Worm (Caenorhabditis elegans) whole organism, early embryonic: ENCODE data around the gene C03B1.1.

Source experiments
- B0310.2 ChIP-seq: sonication (generic microtip); optimal IDR thresholded peaks from 2 replicates; lab custom pipeline; 2016; ENCODE audit warnings: mild to moderate bottlenecking, missing genetic modification characterization, missing compliant biosample characterization
- F13C5.2 ChIP-seq: sonication (generic microtip); optimal IDR thresholded peaks from 2 replicates; lab custom pipeline; 2017; ENCODE audit warnings: mild to moderate bottlenecking, missing genetic modification characterization, inconsistent platforms, missing compliant biosample characterization
- aly-1 ChIP-seq: sonication (generic microtip); optimal IDR thresholded peaks from 2 replicates; lab custom pipeline; 2016; ENCODE audit warnings: missing genetic modification characterization, missing compliant biosample characterization
- ama-1 ChIP-seq: fragments of 150-350 bp; optimal IDR thresholded peaks from 2 replicates; lab custom pipeline; 2014
- ceh-13 ChIP-seq: fragments of 200-800 bp; sonication (Bioruptor generic); optimal IDR thresholded peaks from 2 replicates; lab custom pipeline; 2018; ENCODE audit warnings: mild to moderate bottlenecking, missing genetic modification characterization, missing compliant biosample characterization
- ceh-36 ChIP-seq: sonication (generic microtip); optimal IDR thresholded peaks from 2 replicates; lab custom pipeline; 2016; ENCODE audit warnings: missing genetic modification characterization, inconsistent platforms, missing compliant biosample characterization
- ets-7 ChIP-seq: sonication (generic microtip); optimal IDR thresholded peaks from 2 replicates; lab custom pipeline; 2016; ENCODE audit warnings: missing genotype, missing genetic modification characterization, missing compliant biosample characterization
- flt-1 ChIP-seq: fragments of 200-800 bp; sonication (Bioruptor generic); IDR thresholded peaks from 2 replicates; pipeline ENCODE4 v1.3.6; 2022; ENCODE audit warnings: missing genetic modification characterization, missing compliant biosample characterization
- hmbx-1 ChIP-seq: sonication (generic microtip); optimal IDR thresholded peaks from 2 replicates; lab custom pipeline; 2016; ENCODE audit warnings: mild to moderate bottlenecking, missing genetic modification characterization, missing compliant biosample characterization
- hmg-4 ChIP-seq: fragments of 200-800 bp; sonication (Bioruptor generic); optimal IDR thresholded peaks from 2 replicates; lab custom pipeline; 2018; ENCODE audit warnings: mild to moderate bottlenecking, missing genetic modification characterization, missing compliant biosample characterization
- hnd-1 ChIP-seq: sonication (generic microtip); optimal IDR thresholded peaks from 2 replicates; lab custom pipeline; 2016; ENCODE audit warnings: missing genetic modification characterization, missing compliant biosample characterization
- pes-1 ChIP-seq: fragments of 200-800 bp; sonication (Bioruptor generic); IDR thresholded peaks from 2 replicates; pipeline ENCODE4 v1.3.6; 2022; ENCODE audit warnings: missing genetic modification reagents, missing genetic modification characterization, missing compliant biosample characterization
- scrt-1 ChIP-seq: fragments of 200-800 bp; sonication (Bioruptor generic); IDR thresholded peaks from 2 replicates; pipeline ENCODE4 v1.3.6; 2022; ENCODE audit warnings: missing genetic modification characterization, missing compliant biosample characterization
- sea-1 ChIP-seq: fragments of 200-800 bp; sonication (Bioruptor generic); conservative IDR thresholded peaks from 2 replicates; pipeline ENCODE4 v1.3.6; 2022; ENCODE audit warnings: missing genetic modification characterization, missing compliant biosample characterization
- tbx-11 ChIP-seq: fragments of 200-800 bp; sonication (Bioruptor generic); IDR thresholded peaks from 2 replicates; pipeline ENCODE4 v1.3.6; 2022; ENCODE audit warnings: missing genetic modification characterization, missing compliant biosample characterization
- tbx-37 ChIP-seq: fragments of 200-800 bp; sonication (Bioruptor generic); conservative IDR thresholded peaks from 2 replicates; pipeline ENCODE4 v1.3.6; 2022; ENCODE audit warnings: missing genetic modification reagents, missing genetic modification characterization, missing compliant biosample characterization
- tra-4 ChIP-seq: sonication (generic microtip); optimal IDR thresholded peaks from 2 replicates; lab custom pipeline; 2017; ENCODE audit warnings: missing genetic modification characterization, missing compliant biosample characterization

The C03B1.1 gene

ce11 chrX:6337338-6337737 is 37.2 kb upstream of the C03B1.1 start:
- TF ChIP-seq flt-1 (no peak), ets-7 (tag; lab: Kevin White, UChicago) (no peak), hmbx-1 (tag; lab: Kevin White, UChicago) (no peak), B0310.2 (tag; lab: Kevin White, UChicago) (no peak), hnd-1 (tag; lab: Kevin White, UChicago) (no peak), tra-4 (tag; lab: Kevin White, UChicago) (no peak), F13C5.2 (no peak), pes-1 (no peak), scrt-1 (GFP tag; lab: Robert Waterston, UW) (no peak), tbx-11 (GFP tag; lab: Robert Waterston, UW) (no peak)

DNA sequence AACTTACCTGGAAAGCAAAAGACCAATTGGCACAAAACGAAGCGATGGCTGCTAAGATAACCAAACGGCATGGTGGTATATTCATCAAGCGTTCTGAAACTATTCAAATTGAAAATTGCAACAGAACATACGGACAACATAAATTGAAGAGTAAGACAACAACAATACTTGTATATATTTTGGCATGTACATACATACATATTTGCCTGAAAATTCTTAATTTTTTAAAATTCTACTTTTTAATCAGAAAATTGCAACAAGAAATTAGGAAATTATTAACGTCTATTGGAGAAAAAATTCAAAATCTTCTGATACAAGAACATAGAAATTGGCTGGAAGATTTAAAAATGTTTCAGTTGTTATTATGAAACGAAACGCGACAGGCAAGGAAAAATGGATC is 36.6 kb upstream of the C03B1.1 start, which contains the start of gene C03B1.13:
C03B1.13 (minus strand) TSS at position 101 of the 400 bp plus-strand sequence.
- no peak for TF ChIP-seq B0310.2 (tag; lab: Kevin White, UChicago)
- no peak for TF ChIP-seq tra-4 (tag; lab: Kevin White, UChicago)
- no peak for TF ChIP-seq scrt-1 (GFP tag; lab: Robert Waterston, UW)
- TF ChIP-seq sea-1 (GFP tag; lab: Robert Waterston, UW), result no peak
- no peak for TF ChIP-seq hmg-4 (GFP tag; lab: Kevin White, UChicago)
- no peak for TF ChIP-seq F13C5.2
- TF ChIP-seq ceh-13, result no peak
- no peak for TF ChIP-seq pes-1
- TF ChIP-seq ceh-36 (tag; lab: Kevin White, UChicago), result no peak
- TF ChIP-seq ets-7 (tag; lab: Kevin White, UChicago), result no peak
- TF ChIP-seq hmbx-1 (tag; lab: Kevin White, UChicago), result no peak
- no peak for TF ChIP-seq hnd-1 (tag; lab: Kevin White, UChicago)
- TF ChIP-seq flt-1, result no peak
- TF ChIP-seq tbx-11 (GFP tag; lab: Robert Waterston, UW), result no peak

- TF ChIP-seq hmg-4 (GFP tag; lab: Kevin White, UChicago) (no peak), pes-1 (no peak), flt-1 (no peak), scrt-1 (GFP tag; lab: Robert Waterston, UW) (no peak), hnd-1 (tag; lab: Kevin White, UChicago) (no peak), aly-1 (tag; lab: Kevin White, UChicago) (no peak)
Measured at ce11 chrX:6338446-6338845, 36.1 kb upstream of the C03B1.1 start.

DNA sequence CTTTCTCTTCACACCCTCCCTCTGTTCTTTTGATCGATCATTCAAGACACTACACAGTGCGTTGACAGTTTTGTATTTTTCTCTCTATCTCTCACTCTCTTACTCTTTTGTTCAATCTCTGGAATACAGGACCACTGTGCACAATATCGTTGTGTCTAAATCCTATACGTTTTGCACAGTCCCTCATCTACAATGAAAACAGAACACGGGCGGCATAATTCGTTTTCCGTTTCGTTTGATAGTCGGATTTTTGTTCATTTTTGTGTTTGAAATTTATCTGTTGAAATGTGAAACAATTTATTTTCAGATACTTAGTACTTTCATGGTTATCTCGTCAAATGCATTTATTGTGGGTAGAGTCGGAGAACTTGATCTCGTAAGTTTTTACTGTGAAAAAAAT is 33.0 kb upstream of the C03B1.1 start, which contains the start of gene C03B1.7:
C03B1.7 (plus strand) TSS at position 301 of the 400 bp plus-strand sequence.
- TF ChIP-seq ets-7 (tag; lab: Kevin White, UChicago) (no peak), scrt-1 (GFP tag; lab: Robert Waterston, UW) (no peak), F13C5.2 (no peak), ceh-13 (no peak), sea-1 (GFP tag; lab: Robert Waterston, UW) (no peak), ama-1 (lab: Kevin White, UChicago) (no peak), flt-1 (no peak), hnd-1 (tag; lab: Kevin White, UChicago) (no peak), tbx-11 (GFP tag; lab: Robert Waterston, UW) (no peak), tra-4 (tag; lab: Kevin White, UChicago) (no peak)

DNA sequence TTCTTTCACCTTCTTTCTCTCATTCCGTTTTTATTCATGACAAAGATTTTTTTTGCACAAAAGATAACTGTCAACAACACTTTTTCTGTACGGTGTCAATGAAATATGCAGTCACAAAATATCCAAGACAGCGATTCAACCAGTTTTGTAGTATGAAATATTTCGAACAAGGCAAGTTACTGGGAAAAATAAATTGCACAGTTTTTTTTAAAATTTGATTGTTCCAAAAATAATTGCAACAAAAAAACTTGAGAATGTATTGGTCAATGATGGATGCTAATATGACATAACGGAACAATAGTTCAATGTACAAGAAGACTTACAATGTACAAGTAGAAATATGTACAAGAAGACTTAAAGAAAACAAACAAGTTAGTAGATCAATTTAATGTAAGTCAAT is 28.8 kb upstream of the C03B1.1 start:
- TF ChIP-seq ets-7 (tag; lab: Kevin White, UChicago), result no peak
- TF ChIP-seq tbx-11 (GFP tag; lab: Robert Waterston, UW), result no peak
- TF ChIP-seq ceh-36 (tag; lab: Kevin White, UChicago), result no peak
- TF ChIP-seq sea-1 (GFP tag; lab: Robert Waterston, UW), result no peak
- no peak for TF ChIP-seq hmg-4 (GFP tag; lab: Kevin White, UChicago)
- TF ChIP-seq flt-1, result no peak
- no peak for TF ChIP-seq B0310.2 (tag; lab: Kevin White, UChicago)
- TF ChIP-seq aly-1 (tag; lab: Kevin White, UChicago), result no peak
- no peak for TF ChIP-seq pes-1
- no peak for TF ChIP-seq ama-1 (lab: Kevin White, UChicago)
- no peak for TF ChIP-seq hnd-1 (tag; lab: Kevin White, UChicago)
- no peak for TF ChIP-seq tbx-37 (GFP tag; lab: Robert Waterston, UW)
- TF ChIP-seq tra-4 (tag; lab: Kevin White, UChicago), result no peak
- no peak for TF ChIP-seq scrt-1 (GFP tag; lab: Robert Waterston, UW)
- no peak for TF ChIP-seq hmbx-1 (tag; lab: Kevin White, UChicago)
- no peak for TF ChIP-seq F13C5.2
- no peak for TF ChIP-seq ceh-13

DNA sequence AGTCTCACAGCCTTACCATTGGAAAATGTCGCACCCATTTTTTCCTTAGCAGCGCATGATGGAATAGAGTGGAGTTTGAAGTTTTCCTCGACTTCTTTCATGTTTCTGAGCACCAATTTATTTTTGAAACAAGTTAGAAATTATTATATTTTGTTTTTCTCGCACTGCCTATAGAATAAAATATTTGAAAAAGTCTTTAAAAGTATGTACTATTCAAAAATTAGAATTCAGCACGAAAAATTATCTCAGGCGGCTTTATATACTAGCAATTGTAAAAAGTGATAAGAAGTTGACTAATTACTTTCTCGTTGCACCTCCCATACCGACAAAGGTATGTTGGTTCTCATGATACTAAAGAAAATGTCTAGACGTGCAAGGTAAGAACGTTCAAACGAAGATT is 27.5 kb upstream of the C03B1.1 start, which contains the start of gene C03B1.9:
C03B1.9 (minus strand) TSS at position 101 of the 400 bp plus-strand sequence.
- TF ChIP-seq hnd-1 (tag; lab: Kevin White, UChicago) (no peak), sea-1 (GFP tag; lab: Robert Waterston, UW) (no peak)

DNA sequence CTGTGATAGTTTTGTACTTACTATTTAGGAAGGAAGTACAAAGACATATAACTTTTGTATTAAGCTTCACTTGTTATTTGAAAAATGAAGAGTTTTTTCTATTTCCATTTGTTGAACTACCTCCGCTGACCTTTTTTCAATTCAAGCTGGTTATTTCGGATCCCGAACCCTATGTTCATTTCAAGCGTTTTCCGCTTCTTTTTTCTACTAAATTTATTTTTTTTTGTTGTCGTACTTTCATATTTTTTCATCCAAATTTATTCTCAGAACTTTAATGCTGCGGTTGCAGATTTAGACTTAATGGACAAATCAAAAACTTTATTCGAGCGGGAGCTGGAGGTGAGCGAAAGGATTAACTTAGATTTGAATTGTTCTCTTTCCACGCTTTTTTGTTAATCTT is 24.5 kb upstream of the C03B1.1 start, which contains the start of gene C03B1.6:
C03B1.6 (plus strand) TSS at position 301 of the 400 bp plus-strand sequence.
- no peak for TF ChIP-seq flt-1
- TF ChIP-seq B0310.2 (tag; lab: Kevin White, UChicago), result no peak
- TF ChIP-seq hmbx-1 (tag; lab: Kevin White, UChicago), result no peak
- TF ChIP-seq hnd-1 (tag; lab: Kevin White, UChicago), result no peak
- no peak for TF ChIP-seq tbx-11 (GFP tag; lab: Robert Waterston, UW)
- no peak for TF ChIP-seq tra-4 (tag; lab: Kevin White, UChicago)
- TF ChIP-seq sea-1 (GFP tag; lab: Robert Waterston, UW), result no peak
- TF ChIP-seq tbx-37 (GFP tag; lab: Robert Waterston, UW), result no peak
- no peak for TF ChIP-seq ama-1 (lab: Kevin White, UChicago)
- TF ChIP-seq ceh-13, result no peak
- TF ChIP-seq pes-1, result no peak
- TF ChIP-seq hmg-4 (GFP tag; lab: Kevin White, UChicago), result no peak
- no peak for TF ChIP-seq ets-7 (tag; lab: Kevin White, UChicago)
- TF ChIP-seq scrt-1 (GFP tag; lab: Robert Waterston, UW), result no peak
